Worm (Caenorhabditis elegans) whole organism, L4 larva: ENCODE results near the gene srh-213.
A peak's percentile ranks its signal among the peaks of the same experiment; 100 is the strongest.

Experiments
- D1046.2 ChIP-seq: fragments of 200-800 bp; sonication (Bioruptor generic); IDR thresholded peaks from 2 replicates; pipeline ENCODE4 v1.3.6; 2022; ENCODE audit warnings: missing genetic modification characterization, missing compliant biosample characterization
- F10B5.3 ChIP-seq: sonication (generic microtip); optimal IDR thresholded peaks from 2 replicates; lab custom pipeline; 2016; ENCODE audit warnings: mild to moderate bottlenecking, missing genetic modification characterization, missing compliant biosample characterization
- F44E2.7 ChIP-seq: fragments of 200-800 bp; sonication (Bioruptor generic); IDR thresholded peaks from 2 replicates; pipeline ENCODE4 v2.1.2; 2022; ENCODE audit warnings: missing genetic modification characterization, missing compliant biosample characterization
- F49E8.2 ChIP-seq: sonication (generic microtip); optimal IDR thresholded peaks from 2 replicates; lab custom pipeline; 2016; ENCODE audit warnings: missing compliant biosample characterization, mild to moderate bottlenecking, missing genetic modification characterization, borderline replicate concordance
- Y48G9A.11 ChIP-seq: fragments of 200-800 bp; sonication (Bioruptor generic); IDR thresholded peaks from 2 replicates; pipeline ENCODE4 v1.3.6; 2022; ENCODE audit warnings: missing genetic modification reagents, missing genetic modification characterization, missing compliant biosample characterization
- aha-1 ChIP-seq: fragments of 150-350 bp; peaks from one replicate; lab custom pipeline; 2014; ENCODE audit warnings: missing biosample characterization, missing genetic modification characterization
- daf-16 ChIP-seq, 3 experiments: sonication (generic microtip); optimal IDR thresholded peaks; 2 replicates each; lab custom pipeline; 2016 to 2017; ENCODE audit warnings: missing genetic modification characterization in 3 of 3, missing genetic modification reagents in 3 of 3, mild to moderate bottlenecking in 2 of 3, missing compliant biosample characterization in 2 of 3, missing biosample characterization in 1 of 3, moderate library complexity in 1 of 3
- daf-19 ChIP-seq: fragments of 200-800 bp; sonication (Bioruptor generic); conservative IDR thresholded peaks from 2 replicates; pipeline ENCODE4 v1.3.6; 2022; ENCODE audit warnings: missing genetic modification characterization, missing compliant biosample characterization
- daf-8 ChIP-seq: fragments of 200-800 bp; sonication (Bioruptor generic); IDR thresholded peaks from 2 replicates; pipeline ENCODE4 v1.3.6; 2022; ENCODE audit warnings: missing genetic modification characterization, missing compliant biosample characterization
- dmd-6 ChIP-seq: fragments of 200-800 bp; sonication (Bioruptor generic); IDR thresholded peaks from 2 replicates; pipeline ENCODE4 v1.3.6; 2022; ENCODE audit warnings: missing genetic modification reagents, missing genetic modification characterization, missing compliant biosample characterization
- gei-8 ChIP-seq: fragments of 200-800 bp; sonication (Bioruptor generic); optimal IDR thresholded peaks from 2 replicates; lab custom pipeline; 2018; ENCODE audit warnings: mild to moderate bottlenecking, missing genetic modification characterization, missing compliant biosample characterization
- hif-1 ChIP-seq, 2 experiments: sonication (generic microtip); optimal IDR thresholded peaks; 2 replicates each; lab custom pipeline; 2016 to 2017; ENCODE audit warnings: missing compliant biosample characterization in 2 of 2, missing genetic modification characterization in 2 of 2, missing genetic modification reagents in 2 of 2, missing genotype in 2 of 2, mild to moderate bottlenecking in 1 of 2
- hlh-30 ChIP-seq: sonication (generic microtip); optimal IDR thresholded peaks from 2 replicates; lab custom pipeline; 2017; ENCODE audit warnings: antibody characterized with exemption, mild to moderate bottlenecking, missing genetic modification characterization, missing compliant biosample characterization; ENCODE audit not compliant: insufficient read depth
- hmg-1.1 ChIP-seq: fragments of 200-800 bp; sonication (Bioruptor generic); IDR thresholded peaks from 2 replicates; pipeline ENCODE4 v1.3.6; 2022; ENCODE audit warnings: missing genetic modification reagents, missing genetic modification characterization, missing compliant biosample characterization
- lin-29 ChIP-seq: fragments of 200-800 bp; sonication (Bioruptor generic); IDR thresholded peaks from 2 replicates; pipeline ENCODE4 v1.3.6; 2022; ENCODE audit warnings: missing genetic modification reagents, missing genetic modification characterization, missing compliant biosample characterization
- lin-38 ChIP-seq: fragments of 200-800 bp; sonication (Bioruptor generic); IDR thresholded peaks from 2 replicates; pipeline ENCODE4 v1.3.6; 2022; ENCODE audit warnings: missing genetic modification reagents, missing genetic modification characterization, missing compliant biosample characterization
- lin-39 ChIP-seq: fragments of 150-350 bp; optimal IDR thresholded peaks from 2 replicates; lab custom pipeline; 2014; ENCODE audit warnings: missing biosample characterization, missing genetic modification reagents, missing genetic modification characterization
- lsy-2 ChIP-seq, 2 experiments: fragments of 150-350 bp in 1 of 2; sonication (generic microtip) in 1 of 2; optimal IDR thresholded peaks; 2 replicates each; lab custom pipeline; 2014 to 2017; ENCODE audit warnings: missing biosample characterization in 2 of 2, missing genetic modification characterization in 2 of 2
- madf-9 ChIP-seq: fragments of 200-800 bp; sonication (Bioruptor generic); conservative IDR thresholded peaks from 2 replicates; pipeline ENCODE4 v1.3.6; 2022; ENCODE audit warnings: missing genetic modification reagents, missing genetic modification characterization, missing compliant biosample characterization
- mdl-1 ChIP-seq, 2 experiments: fragments of 150-350 bp in 1 of 2; sonication (generic microtip) in 1 of 2; optimal IDR thresholded peaks; 2 replicates each; lab custom pipeline; 2014 to 2017; ENCODE audit warnings: missing biosample characterization in 2 of 2, missing genetic modification characterization in 2 of 2
- mdt-29 ChIP-seq: fragments of 200-800 bp; sonication (Bioruptor generic); IDR thresholded peaks from 2 replicates; pipeline ENCODE4 v1.3.6; 2022; ENCODE audit warnings: missing genetic modification reagents, missing genetic modification characterization, missing compliant biosample characterization
- mxl-3 ChIP-seq: fragments of 200-800 bp; sonication (Bioruptor generic); optimal IDR thresholded peaks from 2 replicates; lab custom pipeline; 2018; ENCODE audit warnings: mild to moderate bottlenecking, missing genetic modification characterization, missing compliant biosample characterization
- nhr-102 ChIP-seq: sonication (generic microtip); optimal IDR thresholded peaks from 2 replicates; lab custom pipeline; 2016; ENCODE audit warnings: mild to moderate bottlenecking, missing genetic modification characterization, moderate library complexity, missing compliant biosample characterization
- nhr-11 ChIP-seq: fragments of 150-350 bp; optimal IDR thresholded peaks from 2 replicates; lab custom pipeline; 2014; ENCODE audit warnings: missing biosample characterization, missing genetic modification characterization
- nhr-6 ChIP-seq: fragments of 150-350 bp; optimal IDR thresholded peaks from 2 replicates; lab custom pipeline; 2014; ENCODE audit warnings: missing biosample characterization, missing genetic modification characterization
- nhr-76 ChIP-seq: fragments of 150-350 bp; optimal IDR thresholded peaks from 2 replicates; lab custom pipeline; 2014; ENCODE audit warnings: missing biosample characterization, missing genetic modification characterization
- pha-4 ChIP-seq, 2 experiments: fragments of 150-350 bp in 1 of 2; fragments of 200-800 bp in 1 of 2; sonication (Bioruptor generic) in 1 of 2; IDR thresholded peaks in 1 of 2; optimal IDR thresholded peaks in 1 of 2; 2 replicates each; pipeline versions ENCODE4 v1.3.6 to Lab custom; 2014 to 2022; ENCODE audit warnings: missing genetic modification characterization in 2 of 2, missing genetic modification reagents in 2 of 2, missing biosample characterization in 1 of 2, missing compliant biosample characterization in 1 of 2
- pqm-1 ChIP-seq: sonication (generic microtip); optimal IDR thresholded peaks from 2 replicates; lab custom pipeline; 2017; ENCODE audit warnings: missing biosample characterization, missing genetic modification characterization
- rbr-2 ChIP-seq: sonication (generic microtip); optimal IDR thresholded peaks from 2 replicates; lab custom pipeline; 2016; ENCODE audit warnings: missing genotype, missing genetic modification characterization, missing compliant biosample characterization
- skn-1 ChIP-seq: fragments of 150-350 bp; optimal IDR thresholded peaks from 2 replicates; lab custom pipeline; 2014; ENCODE audit warnings: missing biosample characterization, missing genetic modification characterization
- snpc-1.2 ChIP-seq: fragments of 200-800 bp; sonication (Bioruptor generic); IDR thresholded peaks from 2 replicates; pipeline ENCODE4 v1.3.6; 2022; ENCODE audit warnings: missing genetic modification reagents, missing genetic modification characterization, missing compliant biosample characterization
- tag-97 ChIP-seq: fragments of 200-800 bp; sonication (Bioruptor generic); IDR thresholded peaks from 2 replicates; pipeline ENCODE4 v1.3.6; 2022; ENCODE audit warnings: missing genetic modification characterization, missing compliant biosample characterization
- unc-130 ChIP-seq: sonication (generic microtip); optimal IDR thresholded peaks from 2 replicates; lab custom pipeline; 2016; ENCODE audit warnings: missing genetic modification reagents, missing genetic modification characterization, missing compliant biosample characterization
- unc-62 ChIP-seq, 3 experiments: fragments of 150-350 bp in 1 of 3; sonication (generic microtip); optimal IDR thresholded peaks in 2 of 3; peaks in 1 of 3; 1 replicate in 1 of 3; 2 replicates in 2 of 3; lab custom pipeline; 2014 to 2017; ENCODE audit warnings: missing biosample characterization in 3 of 3, missing genetic modification characterization in 3 of 3, missing genetic modification reagents in 3 of 3, missing genotype in 1 of 3

Gene srh-213

ce11 chrV:3579248-3579647 is 15.6 kb downstream of the srh-213 start:
- no peak for TF ChIP-seq nhr-102 (tag; lab: Kevin White, UChicago)
- TF ChIP-seq lin-39: no peak
- TF ChIP-seq unc-62 (GFP tag; optimal IDR thresholded peaks at IDR 0.05 in 1 of 2; lab: Kevin White, UChicago): peak in 1 of 2 experiments; percentile 92
- no peak for TF ChIP-seq unc-62 (tag; optimal IDR thresholded peaks at IDR 0.05; lab: Kevin White, UChicago)
- TF ChIP-seq hif-1 (tag; optimal IDR thresholded peaks at IDR 0.05; lab: Kevin White, UChicago): peak in 1 of 2 experiments; percentile 98
- 0 out of 2 replicates have a peak, but pooled peaks have one; percentile 16 for TF ChIP-seq hmg-1.1
- peak; percentile 98 for TF ChIP-seq aha-1 (tag; lab: Kevin White, UChicago)
- TF ChIP-seq mxl-3 (GFP tag; lab: Kevin White, UChicago): peak; percentile 46

- TF ChIP-seq madf-9 (GFP tag; lab: Robert Waterston, UW): 0 out of 2 replicates have a peak, but pooled peaks have one; percentile 10
- TF ChIP-seq dmd-6 (GFP tag; lab: Robert Waterston, UW): no peak
- no peak for TF ChIP-seq daf-8 (GFP tag; lab: Robert Waterston, UW)
- TF ChIP-seq lin-38 (GFP tag; lab: Robert Waterston, UW): peak; percentile 69
- TF ChIP-seq lsy-2 (tag; optimal IDR thresholded peaks at IDR 0.05; lab: Kevin White, UChicago): peak in 1 of 2 experiments; percentile 72
- TF ChIP-seq F49E8.2 (tag; lab: Kevin White, UChicago): peak; percentile 66
- TF ChIP-seq lin-29 (GFP tag; lab: Robert Waterston, UW): no peak
- TF ChIP-seq tag-97 (GFP tag; lab: Robert Waterston, UW): no peak
- TF ChIP-seq snpc-1.2 (GFP tag; lab: Robert Waterston, UW): peak; percentile 27; the same call in 1 of the 2 replicates
- TF ChIP-seq Y48G9A.11 (GFP tag; lab: Robert Waterston, UW): peak; percentile 91
- TF ChIP-seq gei-8 (GFP tag; lab: Kevin White, UChicago): no peak
- TF ChIP-seq daf-16 (GFP tag; optimal IDR thresholded peaks at IDR 0.05; lab: Kevin White, UChicago): no peak
- TF ChIP-seq daf-16 (tag; optimal IDR thresholded peaks at IDR 0.05; lab: Kevin White, UChicago): peak; percentile 28
- TF ChIP-seq D1046.2: no peak
- peak; percentile 88 for TF ChIP-seq unc-130 (GFP tag; lab: Kevin White, UChicago)
- no peak for TF ChIP-seq F10B5.3 (tag; lab: Kevin White, UChicago)
Measured at ce11 chrV:3578813-3579212, 16.0 kb downstream of the srh-213 start, which contains the start of gene pygl-1. Gene pygl-1, plus strand, starts transcription at chrV:3579023.

ce11 chrV:3575759-3576158 is 19.1 kb downstream of the srh-213 start, which contains the start of gene grl-27:
Gene grl-27, minus strand, starts transcription at chrV:3575859.
- TF ChIP-seq daf-19 (GFP tag; lab: Robert Waterston, UW) (no peak), nhr-6 (tag; lab: Kevin White, UChicago) (no peak), pha-4 (GFP tag; IDR thresholded peaks at IDR 0.05; lab: Robert Waterston, UW) (no peak), pha-4 (tag; optimal IDR thresholded peaks at IDR 0.05; lab: Kevin White, UChicago) (no peak), tag-97 (GFP tag; lab: Robert Waterston, UW) (no peak), nhr-11 (tag; lab: Kevin White, UChicago) (no peak), hmg-1.1 (no peak), hlh-30 (no peak), rbr-2 (tag; lab: Kevin White, UChicago) (no peak), mdt-29 (GFP tag; lab: Robert Waterston, UW) (no peak), lsy-2 (tag; optimal IDR thresholded peaks at IDR 0.05; lab: Kevin White, UChicago) (no peak), F44E2.7 (GFP tag; lab: Robert Waterston, UW) (no peak), mdl-1 (tag; optimal IDR thresholded peaks at IDR 0.05; lab: Kevin White, UChicago) (no peak), pqm-1 (tag; lab: Kevin White, UChicago) (no peak), nhr-76 (tag; lab: Kevin White, UChicago) (no peak), skn-1 (tag; lab: Kevin White, UChicago) (no peak)
